Worm (Caenorhabditis elegans): ENCODE data around the gene C16D2.1.

- TF ChIP-seq him-1 (tag; optimal IDR thresholded peaks at IDR 0.05): no peak
- no peak for TF ChIP-seq W03F9.2 (tag; optimal IDR thresholded peaks at IDR 0.05)
- no peak for TF ChIP-seq dao-5 (tag; optimal IDR thresholded peaks at IDR 0.05)
Observed at ce11 chrII:9176523-9176922, 45.1 kb downstream of the C16D2.1 start.
